Fruit fly (Drosophila melanogaster): ENCODE measurements around the gene CG31800.

Gene CG31800

DNA sequence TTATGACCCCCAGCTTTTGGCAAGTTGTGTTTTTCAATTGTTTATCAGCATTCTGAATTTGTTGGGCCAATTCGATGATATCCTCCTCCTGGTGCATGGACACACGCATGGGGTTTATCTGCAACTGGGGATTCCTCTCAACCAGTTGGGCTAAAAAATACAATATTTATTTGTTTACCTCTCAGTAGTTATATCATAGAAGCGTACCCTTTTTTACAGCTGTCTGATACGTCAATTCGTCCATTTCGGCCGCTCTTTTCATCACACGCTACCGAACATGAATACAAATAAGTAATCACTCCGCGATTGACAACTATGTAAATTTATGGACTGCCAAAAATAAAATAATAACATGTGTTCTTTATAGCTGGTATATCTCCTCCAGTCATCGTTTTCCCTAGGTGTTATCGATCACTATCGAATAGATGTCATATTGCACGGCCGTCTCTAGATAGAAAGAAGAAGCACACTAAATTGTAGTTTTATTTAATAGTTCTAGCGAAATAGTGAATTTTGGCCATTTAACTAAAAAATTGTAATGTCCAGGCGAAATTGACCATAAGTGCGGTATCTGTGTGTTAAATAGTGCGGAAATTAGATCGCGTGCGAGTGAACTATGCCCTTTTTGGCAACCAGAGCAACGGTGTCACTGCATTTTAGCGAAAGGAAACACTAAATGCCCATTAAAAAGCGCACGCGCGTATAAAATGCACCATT, at the start of gene CG31800, which contains the start of gene mib2:
Gene CG31800, minus strand, starts transcription at position 364 of the 717 bp plus-strand sequence.
Gene mib2, plus strand, starts transcription at position 232 of the 717 bp plus-strand sequence.
- no peak for TF ChIP-seq Dfd (GFP tag; optimal IDR thresholded peaks at IDR 0.05)
- peak; percentile 18 for TF ChIP-seq rgr (GFP tag; optimal IDR thresholded peaks at IDR 0.05)
- no peak for TF ChIP-seq sage (GFP tag; optimal IDR thresholded peaks at IDR 0.05)
- TF ChIP-seq Jra (GFP tag; optimal IDR thresholded peaks at IDR 0.05): peak; percentile 10
- TF ChIP-seq HLH106 (tag; optimal IDR thresholded peaks at IDR 0.05): peak; percentile 6
- TF ChIP-seq dmrt93B (GFP tag; optimal IDR thresholded peaks at IDR 0.05): no peak
- no peak for TF ChIP-seq tai (GFP tag; optimal IDR thresholded peaks at IDR 0.05)
- no peak for TF ChIP-seq usp (GFP tag; optimal IDR thresholded peaks at IDR 0.05)
- TF ChIP-seq Hr78 (GFP tag; optimal IDR thresholded peaks at IDR 0.05): no peak
- TF ChIP-seq pan (optimal IDR thresholded peaks at IDR 0.05): no peak
- TF ChIP-seq foxo (GFP tag; optimal IDR thresholded peaks at IDR 0.05): peak in 1 of 2 experiments; percentile 23
- peak; percentile 19 for TF ChIP-seq h (GFP tag; optimal IDR thresholded peaks at IDR 0.05)
- peak; percentile 26 for TF ChIP-seq Hr83 (GFP tag; optimal IDR thresholded peaks at IDR 0.05; ENCODE audit: poor library complexity, severe bottlenecking)
- TF ChIP-seq Hnf4 (GFP tag; optimal IDR thresholded peaks at IDR 0.05): no peak
- no peak for TF ChIP-seq GATAd (GFP tag; optimal IDR thresholded peaks at IDR 0.05)
- no peak for TF ChIP-seq Rel (GFP tag; optimal IDR thresholded peaks at IDR 0.05)
- peak; percentile 25 for TF ChIP-seq Rel (tag; optimal IDR thresholded peaks at IDR 0.05)
- no peak for TF ChIP-seq psq (GFP tag; optimal IDR thresholded peaks at IDR 0.05)

DNA sequence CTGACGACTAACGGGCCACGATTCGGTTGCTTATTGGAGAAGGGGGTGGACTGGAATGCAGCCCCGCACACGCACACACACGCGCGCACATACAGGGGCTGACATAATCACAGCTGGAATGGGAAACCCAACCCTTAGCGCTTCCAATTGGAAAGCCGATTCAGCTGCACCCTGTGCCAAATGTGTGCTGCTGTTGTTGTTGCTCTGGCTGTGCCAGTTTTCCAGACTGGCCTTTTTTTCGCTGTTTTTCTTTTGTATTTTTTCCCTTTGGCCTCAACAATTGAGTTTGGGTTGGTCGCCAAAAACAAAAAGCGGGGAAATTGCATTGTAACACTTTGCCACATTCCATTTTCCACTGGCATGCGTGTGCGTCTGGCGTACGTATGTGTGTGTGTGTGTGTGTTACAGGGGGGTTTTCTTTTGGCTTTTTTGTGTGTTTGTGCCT, 49.0 kb upstream of the CG31800 start:
- TF ChIP-seq brk (GFP tag; optimal IDR thresholded peaks at IDR 0.05): no peak
- TF ChIP-seq tai (GFP tag; optimal IDR thresholded peaks at IDR 0.05): no peak
- TF ChIP-seq dl (GFP tag; optimal IDR thresholded peaks at IDR 0.05; ENCODE audit: insufficient read depth in 1 of 2, partially characterized antibody in 2 of 2): no peak
- peak; percentile 60 for TF ChIP-seq Dfd (GFP tag; optimal IDR thresholded peaks at IDR 0.05)

DNA sequence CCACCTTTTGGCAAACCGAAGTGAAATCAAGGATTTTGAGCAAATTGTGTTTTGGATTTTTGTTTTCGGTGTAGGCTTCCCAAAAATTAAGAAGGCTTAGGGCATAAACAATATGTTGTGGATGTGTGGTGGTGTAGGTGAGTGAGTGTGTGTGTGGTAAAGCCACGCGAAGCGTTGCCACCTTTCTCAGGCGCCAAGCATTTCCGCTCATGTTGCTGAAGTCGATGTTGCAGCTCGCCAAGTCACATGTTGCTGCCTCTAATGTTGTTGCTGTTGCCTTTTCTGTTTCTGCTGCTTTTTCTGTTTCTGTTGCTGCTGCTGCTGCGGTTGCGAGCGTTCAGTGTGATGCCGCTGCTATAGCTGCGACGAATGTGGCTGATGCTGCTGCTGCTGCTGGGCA, 45.4 kb upstream of the CG31800 start:
- no peak for TF ChIP-seq sage (GFP tag; optimal IDR thresholded peaks at IDR 0.05)
- no peak for TF ChIP-seq GATAd (GFP tag; optimal IDR thresholded peaks at IDR 0.05)
- TF ChIP-seq woc (GFP tag; optimal IDR thresholded peaks at IDR 0.05): no peak
- no peak for TF ChIP-seq br (GFP tag; optimal IDR thresholded peaks at IDR 0.05)
- TF ChIP-seq Vsx2 (GFP tag; optimal IDR thresholded peaks at IDR 0.05; ENCODE audit: partially characterized antibody): no peak
- TF ChIP-seq CG32264 (GFP tag; optimal IDR thresholded peaks at IDR 0.05): no peak
- no peak for TF ChIP-seq Hr78 (GFP tag; optimal IDR thresholded peaks at IDR 0.05)
- no peak for TF ChIP-seq psq (GFP tag; optimal IDR thresholded peaks at IDR 0.05)
- no peak for TF ChIP-seq OdsH (GFP tag; optimal IDR thresholded peaks at IDR 0.05)
- no peak for TF ChIP-seq Hr83 (GFP tag; optimal IDR thresholded peaks at IDR 0.05; ENCODE audit: poor library complexity, severe bottlenecking)
- no peak for TF ChIP-seq Mio (GFP tag; optimal IDR thresholded peaks at IDR 0.05)
- TF ChIP-seq tai (GFP tag; optimal IDR thresholded peaks at IDR 0.05): no peak
- no peak for TF ChIP-seq CG9705 (GFP tag; optimal IDR thresholded peaks at IDR 0.05)
- TF ChIP-seq Dfd (GFP tag; optimal IDR thresholded peaks at IDR 0.05): no peak

DNA sequence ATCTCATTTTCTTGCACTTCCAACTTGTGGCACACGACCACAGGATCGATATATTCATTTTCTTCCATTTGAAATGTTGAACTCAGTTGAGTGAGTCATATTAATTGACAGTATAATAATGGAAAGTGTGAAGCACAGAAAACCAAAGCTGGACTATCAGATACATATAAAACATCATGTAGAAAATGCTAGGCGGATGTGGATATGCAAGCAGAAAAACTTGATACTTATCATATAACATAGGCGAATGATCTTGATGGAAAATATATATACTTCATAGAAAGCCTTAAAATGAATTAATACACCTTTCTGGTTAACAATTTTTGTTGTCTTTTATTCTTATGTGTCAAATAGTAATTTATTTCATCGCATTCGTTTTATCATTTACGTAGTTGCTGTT, 44.6 kb upstream of the CG31800 start, which contains the start of gene CG10700:
Gene CG10700, minus strand, starts transcription at position 101 of the 400 bp plus-strand sequence.
- TF ChIP-seq brk (GFP tag; optimal IDR thresholded peaks at IDR 0.05) (no peak), rgr (GFP tag; optimal IDR thresholded peaks at IDR 0.05) (no peak), CG9705 (GFP tag; optimal IDR thresholded peaks at IDR 0.05) (no peak)

DNA sequence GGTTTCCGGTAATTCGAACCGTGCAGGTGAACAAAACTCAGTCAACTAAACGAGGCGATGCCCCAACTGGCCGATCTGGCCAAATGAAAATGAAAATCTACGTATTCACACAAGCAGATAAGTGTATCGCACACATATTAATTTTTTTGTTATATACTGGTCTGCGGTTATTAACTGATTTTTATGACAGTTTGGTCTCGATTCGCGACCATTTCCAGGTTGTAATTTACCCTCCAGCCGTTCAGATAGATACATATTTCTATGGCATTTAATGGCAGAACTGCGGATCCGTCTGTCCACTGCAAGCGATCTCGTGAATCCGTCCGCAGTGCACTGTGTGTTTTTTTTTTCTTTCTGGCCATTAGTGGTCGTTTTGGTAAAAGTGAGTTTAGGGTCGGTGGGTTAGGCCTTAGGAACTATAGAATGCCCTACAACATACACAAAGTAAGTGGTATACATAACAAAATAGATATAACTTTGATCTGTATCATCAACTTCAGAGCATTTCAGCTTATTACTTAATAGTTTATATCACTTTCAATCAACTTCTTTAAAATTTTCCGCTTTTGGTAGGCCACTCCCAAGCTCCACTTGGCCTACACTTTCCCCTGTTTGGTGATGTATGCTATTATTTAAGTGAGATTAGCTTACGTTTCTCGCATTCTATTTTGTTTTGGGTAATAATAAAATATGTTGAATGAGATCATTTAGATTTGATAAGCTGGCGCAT, 39.9 kb upstream of the CG31800 start, which contains the start of gene CG17572:
Gene CG17572, minus strand, starts transcription at position 51 of the 730 bp plus-strand sequence.
- TF ChIP-seq dl (GFP tag; optimal IDR thresholded peaks at IDR 0.05; ENCODE audit: insufficient read depth in 1 of 2, partially characterized antibody in 2 of 2) (no peak), N (GFP tag; optimal IDR thresholded peaks at IDR 0.05) (no peak), Hr83 (GFP tag; optimal IDR thresholded peaks at IDR 0.05; ENCODE audit: poor library complexity, severe bottlenecking) (no peak), dmrt93B (GFP tag; optimal IDR thresholded peaks at IDR 0.05) (no peak), Sp1 (GFP tag; optimal IDR thresholded peaks at IDR 0.05) (no peak), usp (GFP tag; optimal IDR thresholded peaks at IDR 0.05) (no peak)

Data from whole organism, wandering third instar larva.